Fruit fly (Drosophila melanogaster): ENCODE measurements around the gene CtsK1.

Gene CtsK1

dm6 chr3L:13973377-13974111 is 20.5 kb upstream of the CtsK1 start, which contains the start of the genes CG13738 and Hsc70-1:
CG13738 (minus strand) TSS chr3L:13973477.
Hsc70-1 (plus strand) TSS chr3L:13974061.
- TF ChIP-seq CG9948 (tag; optimal IDR thresholded peaks at IDR 0.05) (no peak), fd96Ca (GFP tag; IDR thresholded peaks at IDR 0.05) (no peak), CG10348 (GFP tag; IDR thresholded peaks at IDR 0.05) (no peak), Pif1A (GFP tag; optimal IDR thresholded peaks at IDR 0.05) (no peak), D1 (tag; optimal IDR thresholded peaks at IDR 0.05) (no peak)

- TF ChIP-seq CG17806 (tag; optimal IDR thresholded peaks at IDR 0.05), result no peak
- no peak for TF ChIP-seq CG14655 (GFP tag; optimal IDR thresholded peaks at IDR 0.05)
- no peak for TF ChIP-seq CG34367 (tag; optimal IDR thresholded peaks at IDR 0.05)
- no peak for TF ChIP-seq CG10348 (GFP tag; IDR thresholded peaks at IDR 0.05)
- TF ChIP-seq CG13204 (GFP tag; optimal IDR thresholded peaks at IDR 0.05), result no peak
- no peak for TF ChIP-seq CG15710 (tag; optimal IDR thresholded peaks at IDR 0.05)
- TF ChIP-seq CG9948 (tag; optimal IDR thresholded peaks at IDR 0.05), result no peak
- TF ChIP-seq Pif1A (GFP tag; optimal IDR thresholded peaks at IDR 0.05), result no peak
- TF ChIP-seq gl (tag; optimal IDR thresholded peaks at IDR 0.05), result no peak
- TF ChIP-seq EcR (GFP tag; optimal IDR thresholded peaks at IDR 0.05), result no peak
- no peak for TF ChIP-seq CG12605 (GFP tag; IDR thresholded peaks at IDR 0.05)
These were observed 11.5 kb upstream of the CtsK1 start for dm6 chr3L:13982516-13982915.

dm6 chr3L:13986330-13986729 is 7.7 kb upstream of the CtsK1 start, which contains the start of gene CG17362:
CG17362 (plus strand) TSS chr3L:13986620.
- TF ChIP-seq CG17806 (tag; optimal IDR thresholded peaks at IDR 0.05) (no peak), CG12605 (GFP tag; IDR thresholded peaks at IDR 0.05) (no peak), CG15710 (tag; optimal IDR thresholded peaks at IDR 0.05) (no peak), CG8159 (tag; optimal IDR thresholded peaks at IDR 0.05) (no peak), Snoo (tag; optimal IDR thresholded peaks at IDR 0.05) (no peak), rn (GFP tag; IDR thresholded peaks at IDR 0.05) (no peak), Ets98B (GFP tag; IDR thresholded peaks at IDR 0.05) (no peak), EcR (GFP tag; optimal IDR thresholded peaks at IDR 0.05) (no peak), CG8301 (tag; optimal IDR thresholded peaks at IDR 0.05) (no peak), CG4496 (GFP tag; IDR thresholded peaks at IDR 0.05) (no peak), CG9948 (tag; optimal IDR thresholded peaks at IDR 0.05) (no peak), CG34367 (tag; optimal IDR thresholded peaks at IDR 0.05) (no peak), D1 (tag; optimal IDR thresholded peaks at IDR 0.05) (no peak), CG13204 (GFP tag; optimal IDR thresholded peaks at IDR 0.05) (no peak), CG32121 (GFP tag; IDR thresholded peaks at IDR 0.05) (no peak)

dm6 chr3L:13987578-13987977 is 6.5 kb upstream of the CtsK1 start, which contains the start of gene CG9040:
CG9040 (plus strand) TSS chr3L:13987878.
- TF ChIP-seq CG12605 (GFP tag; IDR thresholded peaks at IDR 0.05), result no peak
- TF ChIP-seq CG10348 (GFP tag; IDR thresholded peaks at IDR 0.05), result no peak
- no peak for TF ChIP-seq CG15710 (tag; optimal IDR thresholded peaks at IDR 0.05)
- no peak for TF ChIP-seq gl (tag; optimal IDR thresholded peaks at IDR 0.05)
- no peak for TF ChIP-seq CG14655 (GFP tag; optimal IDR thresholded peaks at IDR 0.05)
- no peak for TF ChIP-seq CG13204 (GFP tag; optimal IDR thresholded peaks at IDR 0.05)
- TF ChIP-seq fd96Ca (GFP tag; IDR thresholded peaks at IDR 0.05), result no peak
- TF ChIP-seq Pif1B (GFP tag; optimal IDR thresholded peaks at IDR 0.05), result no peak
- no peak for TF ChIP-seq D1 (tag; optimal IDR thresholded peaks at IDR 0.05)
- TF ChIP-seq CG34367 (tag; optimal IDR thresholded peaks at IDR 0.05), result no peak
- TF ChIP-seq CG32121 (GFP tag; IDR thresholded peaks at IDR 0.05), result no peak
- TF ChIP-seq Snoo (tag; optimal IDR thresholded peaks at IDR 0.05), result no peak
- no peak for TF ChIP-seq CG8159 (tag; optimal IDR thresholded peaks at IDR 0.05)
- no peak for TF ChIP-seq Pif1A (GFP tag; optimal IDR thresholded peaks at IDR 0.05)
- no peak for TF ChIP-seq CG8301 (tag; optimal IDR thresholded peaks at IDR 0.05)
- TF ChIP-seq rn (GFP tag; IDR thresholded peaks at IDR 0.05), result no peak
- no peak for TF ChIP-seq CG9948 (tag; optimal IDR thresholded peaks at IDR 0.05)
- TF ChIP-seq EcR (GFP tag; optimal IDR thresholded peaks at IDR 0.05), result no peak
- TF ChIP-seq CG4496 (GFP tag; IDR thresholded peaks at IDR 0.05), result no peak

dm6 chr3L:13991314-13991713 is 2.7 kb upstream of the CtsK1 start:
- TF ChIP-seq CG14655 (GFP tag; optimal IDR thresholded peaks at IDR 0.05) (no peak), CG13204 (GFP tag; optimal IDR thresholded peaks at IDR 0.05) (peak; percentile 20), Ets98B (GFP tag; IDR thresholded peaks at IDR 0.05) (no peak), Snoo (tag; optimal IDR thresholded peaks at IDR 0.05) (no peak)

- TF ChIP-seq CG8159 (tag; optimal IDR thresholded peaks at IDR 0.05) (no peak), gl (tag; optimal IDR thresholded peaks at IDR 0.05) (no peak), D1 (tag; optimal IDR thresholded peaks at IDR 0.05) (no peak), CG12605 (GFP tag; IDR thresholded peaks at IDR 0.05) (no peak), EcR (GFP tag; optimal IDR thresholded peaks at IDR 0.05) (no peak), CG17806 (tag; optimal IDR thresholded peaks at IDR 0.05) (no peak)
These were observed 744 bp upstream of the CtsK1 start, which contains the start of gene CG17364 for dm6 chr3L:13993233-13993741. CG17364 (minus strand) TSS chr3L:13993400.

Measured in whole organism, pupa.